Worm (Caenorhabditis elegans) whole organism, L4 larva: ENCODE data around the gene nhr-131.

Experiments used
- ama-1 ChIP-seq: fragments of 150-350 bp; optimal IDR thresholded peaks from 2 replicates; lab custom pipeline; 2014; ENCODE audit warnings: inconsistent platforms, mixed read lengths
- lin-29 ChIP-seq: fragments of 200-800 bp; sonication (Bioruptor generic); IDR thresholded peaks from 2 replicates; pipeline ENCODE4 v1.3.6; 2022; ENCODE audit warnings: missing genetic modification reagents, missing genetic modification characterization, missing compliant biosample characterization
- lin-39 ChIP-seq: fragments of 150-350 bp; optimal IDR thresholded peaks from 2 replicates; lab custom pipeline; 2014; ENCODE audit warnings: missing biosample characterization, missing genetic modification reagents, missing genetic modification characterization

- TF ChIP-seq ama-1 (lab: Kevin White, UChicago) = no peak
- no peak for TF ChIP-seq lin-29 (GFP tag; lab: Robert Waterston, UW)
- TF ChIP-seq lin-39 (tag; lab: Kevin White, UChicago) = no peak
Measured at ce11 chrV:464800-465199, 29.4 kb upstream of the nhr-131 start, which contains the start of gene nhr-201.
